Worm (Caenorhabditis elegans): ENCODE results near the gene elc-1.

elc-1 gene

DNA sequence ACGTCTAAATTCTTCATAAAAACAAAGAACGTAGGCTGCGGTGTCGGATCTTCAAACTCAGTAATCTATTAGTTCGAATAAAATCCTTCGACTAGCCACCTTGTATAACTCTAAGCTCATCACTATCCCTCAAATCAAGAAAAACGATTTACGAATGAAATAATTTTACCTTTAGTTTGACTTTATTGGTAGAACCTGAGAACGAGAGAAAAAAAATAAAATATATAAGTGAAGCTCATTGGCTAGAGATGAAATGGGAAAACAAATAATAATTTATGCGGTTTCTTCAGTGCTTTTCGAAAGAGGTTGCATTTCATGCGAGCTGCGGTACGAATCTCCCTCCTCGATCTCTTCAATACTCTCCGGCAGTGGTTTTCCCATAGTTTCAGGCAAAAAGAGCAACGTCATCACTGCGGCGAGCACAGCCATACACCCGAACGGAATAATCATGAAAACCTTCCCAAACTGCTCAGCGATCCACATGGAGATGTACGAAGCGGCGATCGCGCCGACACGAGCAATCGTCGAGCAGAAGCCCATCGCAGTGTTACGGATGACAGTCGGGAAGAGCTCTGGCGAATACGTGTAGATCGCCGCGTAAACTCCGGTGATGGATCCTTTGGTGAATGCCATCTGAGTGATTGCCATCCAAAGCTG lies 2.8 kb upstream of the elc-1 start (continued):
- TF ChIP-seq ztf-18 (tag; optimal IDR thresholded peaks at IDR 0.05) (peak; percentile 57), xnd-1 (tag; optimal IDR thresholded peaks at IDR 0.05) (no peak), F57A8.1 (GFP tag; optimal IDR thresholded peaks at IDR 0.05) (no peak), tbp1 (GFP tag; optimal IDR thresholded peaks at IDR 0.05) (peak; percentile 69), F49E8.2 (tag; optimal IDR thresholded peaks at IDR 0.05; ENCODE audit: insufficient read depth) (peak; percentile 98), lag-1 (GFP tag; IDR thresholded peaks at IDR 0.05) (no peak), hsf-1 (GFP tag; IDR thresholded peaks at IDR 0.05) (peak; percentile 79), ZK185.1 (tag; optimal IDR thresholded peaks at IDR 0.05; ENCODE audit: poor library complexity, severe bottlenecking) (peak; percentile 89), B0261.1 (tag; optimal IDR thresholded peaks at IDR 0.05) (peak; percentile 36), B0336.3 (GFP tag; IDR thresholded peaks at IDR 0.05) (peak; percentile 97), F23B12.7 (tag; optimal IDR thresholded peaks at IDR 0.05; ENCODE audit: insufficient read depth) (peak; percentile 64), Y53F4B.3 (GFP tag; IDR thresholded peaks at IDR 0.05) (no peak; the same call in 1 of the 2 replicates), nhr-179 (tag; optimal IDR thresholded peaks at IDR 0.05) (no peak), chd-7 (tag; optimal IDR thresholded peaks at IDR 0.05) (peak; percentile 93), hlh-12 (tag; optimal IDR thresholded peaks at IDR 0.05) (no peak), snpc-1.3 (tag; optimal IDR thresholded peaks at IDR 0.05; ENCODE audit: insufficient read depth) (peak; percentile 86), Y79H2A.3 (GFP tag; conservative IDR thresholded peaks at IDR 0.05) (peak; percentile 90), lsl-1 (GFP tag; optimal IDR thresholded peaks at IDR 0.05) (peak; percentile 71), K12H6.12 (tag; optimal IDR thresholded peaks at IDR 0.05) (peak; percentile 79), tlf-1 (GFP tag; optimal IDR thresholded peaks at IDR 0.05) (peak; percentile 94), snpc-3.4 (tag; optimal IDR thresholded peaks at IDR 0.05) (peak; percentile 61), C06A6.2 (GFP tag; conservative IDR thresholded peaks at IDR 0.05) (no peak), nhr-120 (GFP tag; IDR thresholded peaks at IDR 0.05) (peak; percentile 72; the same call in 1 of the 2 replicates), lin-40 (tag; optimal IDR thresholded peaks at IDR 0.05) (peak; percentile 79), ekl-4 (GFP tag; IDR thresholded peaks at IDR 0.05) (peak; percentile 91), zim-3 (tag; optimal IDR thresholded peaks at IDR 0.05) (peak; percentile 69), nhr-27 (tag; optimal IDR thresholded peaks at IDR 0.05) (peak; percentile 83), D2030.7 (GFP tag; IDR thresholded peaks at IDR 0.05) (peak; percentile 58; the same call in 1 of the 2 replicates), snpc-1.1 (tag; optimal IDR thresholded peaks at IDR 0.05; ENCODE audit: insufficient read depth) (peak; percentile 71), sdz-38 (tag; optimal IDR thresholded peaks at IDR 0.05) (no peak), efl-1 (GFP tag; optimal IDR thresholded peaks at IDR 0.05) (peak; percentile 21), ztf-3 (GFP tag; optimal IDR thresholded peaks at IDR 0.05) (peak; percentile 74), sea-2 (GFP tag; IDR thresholded peaks at IDR 0.05) (0 out of 2 replicates have a peak, but pooled peaks have one; percentile 28), atf-7 (tag; optimal IDR thresholded peaks at IDR 0.05) (peak; percentile 89), mel-28 (tag; optimal IDR thresholded peaks at IDR 0.05; ENCODE audit: borderline replicate concordance) (peak; percentile 41), dpff-1 (tag; optimal IDR thresholded peaks at IDR 0.05) (peak; percentile 81), egl-18 (GFP tag; IDR thresholded peaks at IDR 0.05) (peak; percentile 77; the same call in 1 of the 2 replicates), nfyb-1 (GFP tag; IDR thresholded peaks at IDR 0.05) (peak; percentile 90), dox-1 (GFP tag; IDR thresholded peaks at IDR 0.05) (peak; percentile 51), die-1 (tag; optimal IDR thresholded peaks at IDR 0.05) (peak; percentile 79), F37B4.10 (GFP tag; IDR thresholded peaks at IDR 0.05) (0 out of 2 replicates have a peak, but pooled peaks have one; percentile 42), hmg-1.2 (GFP tag; IDR thresholded peaks at IDR 0.05) (peak; percentile 55), madf-3 (GFP tag; IDR thresholded peaks at IDR 0.05) (peak; percentile 94), egl-44 (GFP tag; IDR thresholded peaks at IDR 0.05) (peak; percentile 47; the same call in 1 of the 2 replicates), F39B2.1 (GFP tag; IDR thresholded peaks at IDR 0.05) (peak; percentile 94), lir-1 (GFP tag; conservative IDR thresholded peaks at IDR 0.05) (no peak)
